Fruit fly (Drosophila melanogaster) whole organism, embryonic: ENCODE measurements around the gene CG9444.

ENCODE experiments used
- Antp ChIP-seq: fragments of 200-800 bp; sonication (Bioruptor generic); optimal IDR thresholded peaks from 3 replicates; lab custom pipeline; 2016; ENCODE audit warnings: missing biosample characterization, missing genetic modification characterization
- B-H2 ChIP-seq: fragments of 200-800 bp; sonication (Bioruptor generic); optimal IDR thresholded peaks from 2 replicates; lab custom pipeline; 2018; ENCODE audit warnings: missing biosample characterization, mild to moderate bottlenecking, missing genetic modification characterization
- CG10147 ChIP-seq: fragments of 200-800 bp; sonication (Bioruptor generic); optimal IDR thresholded peaks from 2 replicates; lab custom pipeline; 2019; ENCODE audit warnings: missing biosample characterization, mild to moderate bottlenecking, missing genetic modification characterization, moderate library complexity
- CG10543 ChIP-seq: fragments of 200-800 bp; sonication (Bioruptor generic); optimal IDR thresholded peaks from 3 replicates; lab custom pipeline; 2017; ENCODE audit warnings: missing biosample characterization, mild to moderate bottlenecking, missing genetic modification characterization, moderate library complexity
- CG12769 ChIP-seq: fragments of 200-800 bp; sonication (Bioruptor generic); optimal IDR thresholded peaks from 2 replicates; lab custom pipeline; 2019; ENCODE audit warnings: missing biosample characterization, mild to moderate bottlenecking, missing genetic modification characterization, moderate library complexity
- CG13296 ChIP-seq: fragments of 200-800 bp; sonication (Bioruptor generic); optimal IDR thresholded peaks from 3 replicates; lab custom pipeline; 2018; ENCODE audit warnings: missing biosample characterization, mild to moderate bottlenecking, missing genetic modification characterization
- CG1529 ChIP-seq: fragments of 200-800 bp; sonication (Bioruptor generic); optimal IDR thresholded peaks from 3 replicates; lab custom pipeline; 2018; ENCODE audit warnings: missing biosample characterization, missing genetic modification characterization
- CG33557 ChIP-seq: fragments of 200-800 bp; sonication (Bioruptor generic); optimal IDR thresholded peaks from 2 replicates; lab custom pipeline; 2019; ENCODE audit warnings: missing biosample characterization, mild to moderate bottlenecking, missing genetic modification characterization, moderate library complexity
- CG34422 ChIP-seq: fragments of 200-800 bp; sonication (Bioruptor generic); IDR thresholded peaks from 3 replicates; pipeline ENCODE4 v1.3.6; 2022; ENCODE audit warnings: missing biosample characterization, missing genetic modification characterization
- CG42726 ChIP-seq: fragments of 200-800 bp; sonication (Bioruptor generic); IDR thresholded peaks from 2 replicates; pipeline ENCODE4 v1.3.6; 2022; ENCODE audit warnings: missing biosample characterization, missing genetic modification characterization; ENCODE audit not compliant: partially characterized antibody
- CG4360 ChIP-seq: fragments of 200-800 bp; sonication (Bioruptor generic); IDR thresholded peaks from 2 replicates; pipeline ENCODE4 v1.3.6; 2022; ENCODE audit warnings: missing biosample characterization, missing genetic modification characterization
- CG5245 ChIP-seq: fragments of 200-800 bp; sonication (Bioruptor generic); optimal IDR thresholded peaks from 3 replicates; lab custom pipeline; 2016; ENCODE audit warnings: missing biosample characterization, missing genetic modification characterization
- CG7556 ChIP-seq: fragments of 200-800 bp; sonication (Bioruptor generic); optimal IDR thresholded peaks from 2 replicates; lab custom pipeline; 2017; ENCODE audit warnings: missing biosample characterization, mild to moderate bottlenecking, missing genetic modification characterization
- CG9609 ChIP-seq: fragments of 200-800 bp; sonication (Bioruptor generic); optimal IDR thresholded peaks from 3 replicates; lab custom pipeline; 2016; ENCODE audit warnings: missing biosample characterization, missing genetic modification characterization
- CTCF ChIP-seq: fragments of 200-800 bp; sonication (Bioruptor generic); optimal IDR thresholded peaks from 2 replicates; lab custom pipeline; 2017; ENCODE audit warnings: missing biosample characterization, mild to moderate bottlenecking, missing genetic modification characterization, moderate library complexity
- CrebB ChIP-seq: fragments of 200-800 bp; sonication (Bioruptor generic); optimal IDR thresholded peaks from 3 replicates; lab custom pipeline; 2018; ENCODE audit warnings: missing biosample characterization, mild to moderate bottlenecking, missing genetic modification characterization
- Dbx ChIP-seq: fragments of 200-800 bp; sonication (Bioruptor generic); IDR thresholded peaks from 3 replicates; pipeline ENCODE4 v1.3.6; 2022; ENCODE audit warnings: missing biosample characterization, missing genetic modification characterization
- Deaf1 ChIP-seq: fragments of 200-800 bp; optimal IDR thresholded peaks from 3 replicates; lab custom pipeline; 2019; ENCODE audit warnings: missing biosample characterization, mild to moderate bottlenecking, missing genetic modification characterization, moderate library complexity
- HHEX ChIP-seq: fragments of 200-800 bp; sonication (Bioruptor generic); optimal IDR thresholded peaks from 3 replicates; lab custom pipeline; 2017; ENCODE audit warnings: missing biosample characterization, mild to moderate bottlenecking, missing genetic modification characterization, missing genetic modification reagents
- HmgZ ChIP-seq: fragments of 200-800 bp; sonication (Bioruptor generic); optimal IDR thresholded peaks from 2 replicates; lab custom pipeline; 2018; ENCODE audit warnings: missing biosample characterization, mild to moderate bottlenecking, missing genetic modification characterization
- Lhr ChIP-seq: fragments of 200-800 bp; sonication (Bioruptor generic); optimal IDR thresholded peaks from 3 replicates; lab custom pipeline; 2017; ENCODE audit warnings: mild to moderate bottlenecking, missing biosample characterization, missing genetic modification reagents, missing genetic modification characterization
- Nf-YC ChIP-seq: fragments of 200-800 bp; optimal IDR thresholded peaks from 3 replicates; lab custom pipeline; 2019; ENCODE audit warnings: missing biosample characterization, mild to moderate bottlenecking, missing genetic modification characterization, moderate library complexity
- Opbp ChIP-seq: fragments of 200-800 bp; sonication (Bioruptor generic); IDR thresholded peaks from 3 replicates; pipeline ENCODE4 v1.3.6; 2022; ENCODE audit warnings: missing biosample characterization, missing genetic modification characterization; ENCODE audit not compliant: partially characterized antibody
- Rx ChIP-seq: fragments of 200-800 bp; sonication (Bioruptor generic); IDR thresholded peaks from 2 replicates; pipeline ENCODE4 v1.3.6; 2022; ENCODE audit warnings: missing biosample characterization, missing genetic modification characterization
- Side ChIP-seq: fragments of 200-800 bp; sonication (Bioruptor generic); optimal IDR thresholded peaks from 2 replicates; lab custom pipeline; 2016; ENCODE audit warnings: missing biosample characterization, missing genetic modification characterization
- Sox102F ChIP-seq: fragments of 200-800 bp; sonication (Bioruptor generic); optimal IDR thresholded peaks from 2 replicates; lab custom pipeline; 2018; ENCODE audit warnings: missing biosample characterization, mild to moderate bottlenecking, missing genetic modification characterization, moderate library complexity
- Xbp1 ChIP-seq: fragments of 200-800 bp; sonication (Bioruptor generic); optimal IDR thresholded peaks from 3 replicates; lab custom pipeline; 2016; ENCODE audit warnings: missing biosample characterization, mild to moderate bottlenecking, missing genetic modification characterization
- Xrp1 ChIP-seq: fragments of 200-800 bp; sonication (Bioruptor generic); IDR thresholded peaks from 2 replicates; pipeline ENCODE4 v1.3.6; 2022; ENCODE audit warnings: missing biosample characterization, missing genetic modification characterization
- ara ChIP-seq: fragments of 200-800 bp; sonication (Bioruptor generic); IDR thresholded peaks from 2 replicates; pipeline ENCODE4 v1.3.6; 2022; ENCODE audit warnings: missing biosample characterization, missing genetic modification characterization
- da ChIP-seq: fragments of 200-800 bp; sonication (Bioruptor generic); optimal IDR thresholded peaks from 2 replicates; lab custom pipeline; 2016; ENCODE audit warnings: missing biosample characterization, missing genetic modification characterization
- dan ChIP-seq: fragments of 200-800 bp; sonication (Bioruptor generic); IDR thresholded peaks from 2 replicates; pipeline ENCODE4 v1.3.6; 2022; ENCODE audit warnings: missing biosample characterization, missing genetic modification characterization
- danr ChIP-seq: fragments of 200-800 bp; sonication (Bioruptor generic); IDR thresholded peaks from 2 replicates; pipeline ENCODE4 v1.3.6; 2022; ENCODE audit warnings: missing biosample characterization, missing genetic modification characterization
- fu2 ChIP-seq: fragments of 200-800 bp; sonication (Bioruptor generic); optimal IDR thresholded peaks from 2 replicates; lab custom pipeline; 2016; ENCODE audit warnings: missing biosample characterization, missing genetic modification characterization
- hth ChIP-seq: fragments of >200 bp; optimal IDR thresholded peaks from 2 replicates; lab custom pipeline; 2017; ENCODE audit warnings: inconsistent platforms
- klu ChIP-seq: fragments of 200-800 bp; sonication (Bioruptor generic); IDR thresholded peaks from 2 replicates; pipeline ENCODE4 v1.3.6; 2022; ENCODE audit warnings: missing biosample characterization, missing genetic modification characterization
- lbe ChIP-seq: fragments of 200-800 bp; sonication (Bioruptor generic); optimal IDR thresholded peaks from 2 replicates; lab custom pipeline; 2016; ENCODE audit warnings: missing biosample characterization, mild to moderate bottlenecking, missing genetic modification characterization
- luna ChIP-seq: fragments of 200-800 bp; sonication (Bioruptor generic); optimal IDR thresholded peaks from 2 replicates; lab custom pipeline; 2016; ENCODE audit warnings: missing biosample characterization, missing genetic modification characterization
- mld ChIP-seq: fragments of 200-800 bp; sonication (Bioruptor generic); IDR thresholded peaks from 3 replicates; pipeline ENCODE4 v1.3.6; 2022; ENCODE audit warnings: missing biosample characterization, missing genetic modification characterization; ENCODE audit not compliant: partially characterized antibody
- nom ChIP-seq: fragments of 200-800 bp; sonication (Bioruptor generic); optimal IDR thresholded peaks from 2 replicates; lab custom pipeline; 2017; ENCODE audit warnings: missing biosample characterization, missing genetic modification characterization, mild to moderate bottlenecking, moderate library complexity, missing genetic modification reagents
- odd ChIP-seq: fragments of 200-800 bp; sonication (Bioruptor generic); optimal IDR thresholded peaks from 2 replicates; lab custom pipeline; 2017; ENCODE audit warnings: missing biosample characterization, mild to moderate bottlenecking, missing genetic modification characterization
- ranshi ChIP-seq: fragments of 200-800 bp; sonication (Bioruptor generic); IDR thresholded peaks from 2 replicates; pipeline ENCODE4 v1.3.6; 2022; ENCODE audit warnings: missing biosample characterization, missing genetic modification characterization
- rib ChIP-seq: fragments of 200-800 bp; sonication (Bioruptor generic); IDR thresholded peaks from 2 replicates; pipeline ENCODE4 v1.3.6; 2022; ENCODE audit warnings: missing biosample characterization, missing genetic modification characterization
- sima ChIP-seq: fragments of 200-800 bp; sonication (Bioruptor generic); optimal IDR thresholded peaks from 2 replicates; lab custom pipeline; 2016; ENCODE audit warnings: missing biosample characterization, missing genetic modification characterization
- tap ChIP-seq: fragments of 200-800 bp; optimal IDR thresholded peaks from 3 replicates; lab custom pipeline; 2019; ENCODE audit warnings: missing biosample characterization, mild to moderate bottlenecking, missing genetic modification characterization, moderate library complexity
- tio ChIP-seq: fragments of 200-800 bp; sonication (Bioruptor generic); optimal IDR thresholded peaks from 2 replicates; lab custom pipeline; 2017; ENCODE audit warnings: missing biosample characterization, missing genetic modification characterization, inconsistent platforms
- tll ChIP-seq, 2 experiments: fragments of 200-800 bp in 1 of 2; fragments of >200 bp in 1 of 2; sonication (Bioruptor generic) in 1 of 2; optimal IDR thresholded peaks; 2 replicates each; lab custom pipeline; 2017 to 2019; ENCODE audit warnings: missing biosample characterization in 2 of 2, missing genetic modification characterization in 2 of 2, mild to moderate bottlenecking in 1 of 2, moderate library complexity in 1 of 2
- yki ChIP-seq: fragments of >200 bp; optimal IDR thresholded peaks from 3 replicates; lab custom pipeline; 2018
- zf30C ChIP-seq: fragments of 200-800 bp; sonication (Bioruptor generic); optimal IDR thresholded peaks from 3 replicates; lab custom pipeline; 2018; ENCODE audit warnings: missing biosample characterization, mild to moderate bottlenecking, missing genetic modification characterization

Gene CG9444

dm6 chr3R:9705008-9705628 is 21.1 kb upstream of the CG9444 start, which contains the start of gene Unc-115a (continued):
- TF ChIP-seq mld (GFP tag; lab: Robert Waterston, UW) (no peak), tll (GFP tag; optimal IDR thresholded peaks at IDR 0.05; lab: Kevin White, UChicago) (no peak), CG33557 (GFP tag; lab: Kevin White, UChicago) (peak; percentile 26), zf30C (GFP tag; lab: Kevin White, UChicago) (peak; percentile 30), ara (no peak), luna (GFP tag; lab: Kevin White, UChicago) (peak; percentile 8), CG5245 (GFP tag; lab: Kevin White, UChicago) (no peak), tap (tag; lab: Kevin White, UChicago) (no peak), fu2 (GFP tag; lab: Kevin White, UChicago) (no peak), CG7556 (peak; percentile 33), rib (GFP tag; lab: Robert Waterston, UW) (no peak)

dm6 chr3R:9704183-9705007 is 20.3 kb upstream of the CG9444 start:
- TF ChIP-seq yki (lab: Kevin White, UChicago) = no peak
- TF ChIP-seq CTCF (GFP tag; lab: Kevin White, UChicago) = no peak
- TF ChIP-seq ranshi = no peak
- no peak for TF ChIP-seq HHEX (GFP tag; lab: Kevin White, UChicago)
- TF ChIP-seq CG1529 (GFP tag; lab: Kevin White, UChicago) = no peak
- TF ChIP-seq Rx (GFP tag; lab: Robert Waterston, UW) = no peak
- no peak for TF ChIP-seq Opbp (GFP tag; lab: Robert Waterston, UW)
- no peak for TF ChIP-seq CG7556
- TF ChIP-seq ara = no peak
- TF ChIP-seq danr (GFP tag; lab: Robert Waterston, UW) = no peak
- no peak for TF ChIP-seq dan (GFP tag; lab: Robert Waterston, UW)
- TF ChIP-seq CG10543 = peak; percentile 82
- no peak for TF ChIP-seq fu2 (GFP tag; lab: Kevin White, UChicago)
- no peak for TF ChIP-seq CG9609 (GFP tag; lab: Kevin White, UChicago)
- no peak for TF ChIP-seq Lhr (GFP tag; lab: Kevin White, UChicago)
- TF ChIP-seq B-H2 (GFP tag; lab: Kevin White, UChicago) = peak; percentile 58
- peak; percentile 3 for TF ChIP-seq Antp
- peak; percentile 86 for TF ChIP-seq CG12769 (tag; lab: Kevin White, UChicago)
- TF ChIP-seq lbe (GFP tag; lab: Kevin White, UChicago) = no peak
- TF ChIP-seq hth (lab: Kevin White, UChicago) = no peak
- TF ChIP-seq HmgZ (tag; lab: Kevin White, UChicago) = peak; percentile 82
- TF ChIP-seq CG34422 (GFP tag; lab: Robert Waterston, UW) = no peak
- TF ChIP-seq CrebB (tag; lab: Kevin White, UChicago) = peak; percentile 36
- TF ChIP-seq CG13296 (GFP tag; lab: Kevin White, UChicago) = no peak
- no peak for TF ChIP-seq odd (GFP tag; lab: Kevin White, UChicago)
- TF ChIP-seq nom (GFP tag; lab: Kevin White, UChicago) = peak; percentile 35
- TF ChIP-seq Dbx = no peak
- TF ChIP-seq Deaf1 (tag; lab: Kevin White, UChicago) = no peak
- no peak for TF ChIP-seq sima (GFP tag; lab: Kevin White, UChicago)
- TF ChIP-seq Side (GFP tag; lab: Kevin White, UChicago) = no peak
- no peak for TF ChIP-seq klu (GFP tag; lab: Robert Waterston, UW)
- no peak for TF ChIP-seq CG10147
- no peak for TF ChIP-seq Xrp1 (GFP tag; lab: Robert Waterston, UW)
- TF ChIP-seq Sox102F = no peak
- no peak for TF ChIP-seq CG42726 (GFP tag; lab: Robert Waterston, UW)
- no peak for TF ChIP-seq tio (GFP tag; lab: Kevin White, UChicago)
- no peak for TF ChIP-seq da
- no peak for TF ChIP-seq CG4360 (GFP tag; lab: Robert Waterston, UW)
- no peak for TF ChIP-seq Nf-YC (tag; lab: Kevin White, UChicago)
- no peak for TF ChIP-seq Xbp1 (GFP tag; lab: Kevin White, UChicago)
